Worm (Caenorhabditis elegans): Measurements from ENCODE around the gene srz-63.

DNA sequence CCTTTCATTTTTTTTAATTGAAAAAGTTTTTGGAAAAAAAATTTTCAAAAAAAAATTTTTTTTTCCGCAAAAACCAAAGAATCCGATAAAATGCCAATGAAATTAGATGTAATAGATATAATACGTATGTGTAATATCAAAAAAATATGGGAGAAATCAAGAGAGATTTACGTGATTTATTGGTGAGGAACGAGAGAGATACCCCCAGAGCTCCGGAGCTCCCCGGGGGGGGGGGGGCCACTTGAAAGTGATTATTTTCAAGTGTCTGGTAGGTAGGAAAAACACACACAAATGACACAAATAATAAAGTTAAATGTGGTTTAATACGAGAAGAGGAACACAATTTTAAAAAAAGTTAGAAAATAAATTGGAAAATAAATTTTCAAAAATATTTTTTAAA lies 1.7 kb upstream of the srz-63 start, which contains the start of gene Y57G7A.11:
- TF ChIP-seq ama-1 (optimal IDR thresholded peaks at IDR 0.05), result no peak
- no peak for TF ChIP-seq ama-1 (GFP tag; optimal IDR thresholded peaks at IDR 0.05)
- TF ChIP-seq atf-7 (tag; optimal IDR thresholded peaks at IDR 0.05), result no peak
